Worm (Caenorhabditis elegans) whole organism, young adult: ENCODE measurements around the gene W05B10.3.

Experiments used
- F39B2.1 ChIP-seq: fragments of 200-800 bp; sonication (Bioruptor generic); IDR thresholded peaks from 2 replicates; pipeline ENCODE4 v1.3.6; 2022; ENCODE audit warnings: missing genetic modification reagents, missing genetic modification characterization, missing compliant biosample characterization
- K11D2.4 ChIP-seq: fragments of 200-800 bp; sonication (Bioruptor generic); IDR thresholded peaks from 2 replicates; pipeline ENCODE4 v1.3.6; 2022; ENCODE audit warnings: missing genetic modification reagents, missing genetic modification characterization, missing compliant biosample characterization
- nhr-80 ChIP-seq: sonication (generic microtip); optimal IDR thresholded peaks from 2 replicates; lab custom pipeline; 2016; ENCODE audit warnings: missing genetic modification characterization, missing compliant biosample characterization
- nhr-90 ChIP-seq: sonication (generic microtip); optimal IDR thresholded peaks from 2 replicates; lab custom pipeline; 2016; ENCODE audit warnings: missing genotype, mild to moderate bottlenecking, missing genetic modification characterization, missing compliant biosample characterization
- snpc-4 ChIP-seq, 5 experiments: fragments of 150-350 bp in 1 of 5; sonication (generic microtip) in 4 of 5; optimal IDR thresholded peaks; 2 replicates each; lab custom pipeline; 2014 to 2018; ENCODE audit warnings: missing genetic modification characterization in 5 of 5, missing biosample characterization in 3 of 5, antibody characterized with exemption in 2 of 5, mild to moderate bottlenecking in 2 of 5, missing compliant biosample characterization in 2 of 5, missing genotype in 2 of 5, moderate library complexity in 2 of 5, missing genetic modification reagents in 1 of 5

DNA sequence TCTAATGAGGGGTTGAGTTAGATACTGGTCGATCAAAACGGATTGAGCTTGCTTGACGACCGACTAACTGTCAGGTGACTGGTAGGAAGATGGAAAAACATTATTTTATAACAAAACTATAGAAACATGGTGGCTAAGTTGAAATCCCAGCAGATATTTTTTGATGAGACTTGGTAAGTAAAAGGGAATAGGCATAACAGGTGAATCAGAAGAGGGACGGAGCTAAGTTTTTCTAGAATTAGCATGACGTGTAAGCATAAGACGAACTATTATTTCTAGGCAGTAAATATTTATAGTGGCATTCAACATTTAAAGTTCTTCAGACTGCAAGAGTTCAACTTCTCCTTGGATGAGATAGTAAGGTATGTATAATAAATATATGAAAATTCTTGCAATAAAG is 17.0 kb downstream of the W05B10.3 start, which contains the start of gene F56H9.8:
- TF ChIP-seq K11D2.4 (GFP tag; lab: Robert Waterston, UW) = no peak
- TF ChIP-seq snpc-4 (GFP tag; optimal IDR thresholded peaks at IDR 0.05; lab: Kevin White, UChicago) = no peak
- TF ChIP-seq snpc-4 (tag; optimal IDR thresholded peaks at IDR 0.05; lab: Kevin White, UChicago) = no peak
- TF ChIP-seq F39B2.1 = no peak
- TF ChIP-seq nhr-90 = no peak
- TF ChIP-seq nhr-80 (tag; lab: Kevin White, UChicago) = no peak
